Fruit fly (Drosophila melanogaster): ENCODE data around the gene Kdm2.

DNA sequence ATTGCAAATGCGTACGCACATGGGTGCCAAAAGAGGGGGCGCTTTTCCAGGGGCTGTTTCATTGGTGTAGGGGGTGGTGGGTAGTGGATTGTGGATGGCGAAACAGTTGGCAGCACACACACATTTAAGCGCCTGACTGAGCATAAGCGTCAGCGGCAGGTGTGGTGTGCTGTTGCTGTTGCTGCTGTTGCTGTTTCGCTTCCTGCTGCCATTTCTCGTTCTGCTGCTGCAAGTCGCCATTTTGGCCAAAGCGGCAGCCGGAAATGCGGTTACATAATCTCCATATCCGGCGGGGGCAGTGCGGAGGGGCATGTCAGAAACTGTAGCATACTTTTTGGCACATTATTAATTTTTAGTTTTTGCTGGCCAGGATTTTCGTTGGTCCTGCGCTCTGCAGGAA, 52.5 kb downstream of the Kdm2 start:
- TF ChIP-seq CTCF (optimal IDR thresholded peaks at IDR 0.05): no peak
- no peak for TF ChIP-seq CG8478 (optimal IDR thresholded peaks at IDR 0.05)

All from S2 (cell line).